Fruit fly (Drosophila melanogaster): Measurements from ENCODE around the gene HGTX.

- TF ChIP-seq CG13204 (GFP tag; optimal IDR thresholded peaks at IDR 0.05) (peak; percentile 62), CG8159 (tag; optimal IDR thresholded peaks at IDR 0.05) (peak; percentile 86), Pif1A (GFP tag; optimal IDR thresholded peaks at IDR 0.05) (peak; percentile 69), CG15710 (tag; optimal IDR thresholded peaks at IDR 0.05) (peak; percentile 82), Ets98B (GFP tag; IDR thresholded peaks at IDR 0.05) (peak; percentile 57), CG9948 (tag; optimal IDR thresholded peaks at IDR 0.05) (peak; percentile 87), rn (GFP tag; IDR thresholded peaks at IDR 0.05) (no peak), CG10348 (GFP tag; IDR thresholded peaks at IDR 0.05) (no peak), CG8301 (tag; optimal IDR thresholded peaks at IDR 0.05) (peak; percentile 72), CG32121 (GFP tag; IDR thresholded peaks at IDR 0.05) (no peak)
Measured at dm6 chr3L:14647210-14647869, 48.0 kb upstream of the HGTX start.
